Fruit fly (Drosophila melanogaster): Measurements from ENCODE around the gene CG6885.

DNA sequence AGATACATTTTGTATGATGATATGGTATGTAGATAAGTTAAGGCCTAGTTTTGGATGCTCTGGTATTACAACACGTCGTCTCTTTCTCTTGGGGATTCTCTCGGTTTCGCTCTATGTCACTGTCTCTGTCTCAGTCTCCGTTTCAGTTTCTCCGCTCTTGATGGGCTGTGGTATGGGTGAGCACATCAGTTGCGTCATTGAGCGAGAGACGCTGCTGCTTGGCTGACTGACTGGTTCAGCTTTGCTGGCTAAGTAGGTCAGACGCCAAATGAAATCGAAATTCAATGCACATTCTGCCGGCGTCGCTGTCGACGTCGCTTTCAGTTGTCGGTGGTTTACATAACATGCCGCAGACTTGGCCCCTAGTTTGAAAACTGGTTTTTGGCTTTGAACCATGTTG, 9.5 kb downstream of the CG6885 start:
- no peak for TF ChIP-seq CG8478 (optimal IDR thresholded peaks at IDR 0.05)
- TF ChIP-seq CTCF (optimal IDR thresholded peaks at IDR 0.05) = no peak
